Worm (Caenorhabditis elegans) whole organism, L3 larva: ENCODE results near the gene math-28.
A peak's percentile ranks its signal among the peaks of the same experiment; 100 is the strongest.
"Not testable (repeated sequence)": the region's sequence is repeated elsewhere in the genome, so short reads cannot be mapped to it uniquely, and the experiment has no call there.

ENCODE experiments used
- R02D3.7 ChIP-seq: fragments of 150-350 bp; optimal IDR thresholded peaks from 2 replicates; lab custom pipeline; 2014; ENCODE audit warnings: missing biosample characterization, missing genetic modification characterization
- ZK546.5 ChIP-seq: sonication (generic microtip); optimal IDR thresholded peaks from 2 replicates; lab custom pipeline; 2017; ENCODE audit warnings: missing biosample characterization, missing genetic modification characterization
- ceh-16 ChIP-seq: sonication (generic microtip); optimal IDR thresholded peaks from 2 replicates; lab custom pipeline; 2017; ENCODE audit warnings: missing biosample characterization, missing genetic modification characterization
- ceh-28 ChIP-seq: fragments of 150-350 bp; optimal IDR thresholded peaks from 2 replicates; lab custom pipeline; 2014; ENCODE audit warnings: missing biosample characterization, missing genetic modification reagents, missing genetic modification characterization
- ceh-82 ChIP-seq: fragments of 150-350 bp; optimal IDR thresholded peaks from 2 replicates; lab custom pipeline; 2014; ENCODE audit warnings: missing biosample characterization, missing genetic modification characterization
- ceh-9 ChIP-seq: sonication (generic microtip); optimal IDR thresholded peaks from 2 replicates; lab custom pipeline; 2018; ENCODE audit warnings: missing biosample characterization, missing genetic modification characterization
- daf-12 ChIP-seq: fragments of 150-350 bp; optimal IDR thresholded peaks from 2 replicates; lab custom pipeline; 2014; ENCODE audit warnings: missing biosample characterization, missing genetic modification reagents, missing genetic modification characterization
- egl-5 ChIP-seq: fragments of 150-350 bp; optimal IDR thresholded peaks from 2 replicates; lab custom pipeline; 2017; ENCODE audit warnings: missing biosample characterization, missing genetic modification reagents, missing genetic modification characterization, inconsistent platforms
- elt-1 ChIP-seq: fragments of 150-350 bp; optimal IDR thresholded peaks from 2 replicates; lab custom pipeline; 2014; ENCODE audit warnings: missing biosample characterization, missing genetic modification characterization
- elt-2 ChIP-seq: sonication (generic microtip); optimal IDR thresholded peaks from 2 replicates; lab custom pipeline; 2016; ENCODE audit warnings: missing genetic modification reagents, mild to moderate bottlenecking, missing genetic modification characterization, missing compliant biosample characterization
- elt-3 ChIP-seq, 3 experiments: fragments of 150-350 bp in 1 of 3; sonication (generic microtip) in 2 of 3; optimal IDR thresholded peaks; 2 replicates in 2 of 3; 4 replicates in 1 of 3; lab custom pipeline; 2014 to 2017; ENCODE audit warnings: missing biosample characterization in 3 of 3, missing genetic modification characterization in 3 of 3
- fkh-10 ChIP-seq: sonication (generic microtip); optimal IDR thresholded peaks from 2 replicates; lab custom pipeline; 2017; ENCODE audit warnings: missing biosample characterization, missing genetic modification reagents, missing genetic modification characterization
- fos-1 ChIP-seq: fragments of 150-350 bp; optimal IDR thresholded peaks from 2 replicates; lab custom pipeline; 2014; ENCODE audit warnings: missing biosample characterization, missing genetic modification characterization
- hmg-11 ChIP-seq: sonication (generic microtip); optimal IDR thresholded peaks from 2 replicates; lab custom pipeline; 2016; ENCODE audit warnings: missing genetic modification characterization, missing compliant biosample characterization
- jun-1 ChIP-seq: fragments of 150-350 bp; optimal IDR thresholded peaks from 2 replicates; lab custom pipeline; 2014; ENCODE audit warnings: missing biosample characterization, missing genetic modification reagents, missing genetic modification characterization
- lin-15B ChIP-seq: fragments of 150-350 bp; optimal IDR thresholded peaks from 2 replicates; lab custom pipeline; 2014; ENCODE audit warnings: missing biosample characterization, missing genetic modification characterization
- mdl-1 ChIP-seq: fragments of 150-350 bp; optimal IDR thresholded peaks from 2 replicates; lab custom pipeline; 2014; ENCODE audit warnings: missing biosample characterization, missing genetic modification characterization
- mml-1 ChIP-seq: fragments of 150-350 bp; sonication (generic microtip); optimal IDR thresholded peaks from 3 replicates; lab custom pipeline; 2014; ENCODE audit warnings: missing biosample characterization, missing genetic modification characterization
- nhr-11 ChIP-seq: fragments of 150-350 bp; optimal IDR thresholded peaks from 2 replicates; lab custom pipeline; 2014; ENCODE audit warnings: missing biosample characterization, missing genetic modification characterization
- nhr-12 ChIP-seq: fragments of 150-350 bp; optimal IDR thresholded peaks from 2 replicates; lab custom pipeline; 2014; ENCODE audit warnings: missing biosample characterization, missing genetic modification characterization
- nhr-23 ChIP-seq: fragments of 150-350 bp; optimal IDR thresholded peaks from 2 replicates; lab custom pipeline; 2014; ENCODE audit warnings: missing biosample characterization, missing genetic modification reagents, missing genetic modification characterization
- nhr-237 ChIP-seq: fragments of 150-350 bp; optimal IDR thresholded peaks from 2 replicates; lab custom pipeline; 2014; ENCODE audit warnings: missing biosample characterization, missing genetic modification characterization
- nhr-25 ChIP-seq: sonication (generic microtip); optimal IDR thresholded peaks from 2 replicates; lab custom pipeline; 2017; ENCODE audit warnings: missing biosample characterization, missing genetic modification characterization
- nhr-43 ChIP-seq: sonication (generic microtip); optimal IDR thresholded peaks from 2 replicates; lab custom pipeline; 2016; ENCODE audit warnings: mild to moderate bottlenecking, missing genetic modification characterization, missing compliant biosample characterization; ENCODE audit not compliant: poor library complexity, severe bottlenecking
- nhr-67 ChIP-seq: fragments of 150-350 bp; optimal IDR thresholded peaks from 2 replicates; lab custom pipeline; 2014; ENCODE audit warnings: missing biosample characterization, missing genetic modification characterization
- nhr-77 ChIP-seq: fragments of 150-350 bp; optimal IDR thresholded peaks from 2 replicates; lab custom pipeline; 2014; ENCODE audit warnings: missing biosample characterization, missing genetic modification characterization
- pha-4 ChIP-seq: fragments of 150-350 bp; optimal IDR thresholded peaks from 2 replicates; lab custom pipeline; 2014; ENCODE audit warnings: missing biosample characterization, missing genetic modification reagents, missing genetic modification characterization
- pqm-1 ChIP-seq: fragments of 150-350 bp; optimal IDR thresholded peaks from 2 replicates; lab custom pipeline; 2017; ENCODE audit warnings: missing biosample characterization, missing genetic modification characterization, inconsistent platforms
- tbx-2 ChIP-seq: sonication (generic microtip); optimal IDR thresholded peaks from 2 replicates; lab custom pipeline; 2016; ENCODE audit warnings: mild to moderate bottlenecking, missing genetic modification characterization, missing compliant biosample characterization
- unc-39 ChIP-seq: sonication (generic microtip); optimal IDR thresholded peaks from 4 replicates; lab custom pipeline; 2017; ENCODE audit warnings: missing biosample characterization, missing genetic modification characterization
- unc-62 ChIP-seq: fragments of 150-350 bp; sonication (generic microtip); optimal IDR thresholded peaks from 4 replicates; lab custom pipeline; 2014; ENCODE audit warnings: missing biosample characterization, missing genetic modification reagents, missing genetic modification characterization
- zag-1 ChIP-seq: fragments of 150-350 bp; optimal IDR thresholded peaks from 2 replicates; lab custom pipeline; 2014; ENCODE audit warnings: missing biosample characterization, missing genetic modification characterization
- ztf-11 ChIP-seq: fragments of 150-350 bp; optimal IDR thresholded peaks from 2 replicates; lab custom pipeline; 2014; ENCODE audit warnings: missing biosample characterization, missing genetic modification characterization
- ztf-4 ChIP-seq: fragments of 150-350 bp; optimal IDR thresholded peaks from 2 replicates; lab custom pipeline; 2014; ENCODE audit warnings: missing biosample characterization, missing genetic modification characterization

math-28 gene

ce11 chrII:1775234-1775633 is 12.1 kb downstream of the math-28 start, which contains the start of gene F36H5.14:
Gene F36H5.14, plus strand, starts transcription at chrII:1775534.
- not testable (repeated sequence) for TF ChIP-seq lin-15B, ceh-28, pqm-1 (tag; lab: Kevin White, UChicago)

ce11 chrII:1782474-1782873 is 19.3 kb downstream of the math-28 start, which contains the start of gene math-4:
Gene math-4, minus strand, starts transcription at chrII:1782574.
- TF ChIP-seq pha-4 (tag; lab: Kevin White, UChicago) (no peak), mml-1 (tag; lab: Kevin White, UChicago) (no peak), elt-2 (peak; percentile 12), nhr-23 (tag; lab: Kevin White, UChicago) (no peak)

ce11 chrII:1784799-1785198 is 21.6 kb downstream of the math-28 start, which contains the start of gene C08F1.11:
Gene C08F1.11, minus strand, starts transcription at chrII:1784899.
- TF ChIP-seq nhr-43 (tag; lab: Kevin White, UChicago) (no peak), daf-12 (no peak), lin-15B (tag; lab: Kevin White, UChicago) (no peak), nhr-237 (tag; lab: Kevin White, UChicago) (no peak), fos-1 (no peak), nhr-23 (tag; lab: Kevin White, UChicago) (no peak), tbx-2 (tag; lab: Kevin White, UChicago) (no peak), nhr-67 (tag; lab: Kevin White, UChicago) (no peak), elt-3 (tag; optimal IDR thresholded peaks at IDR 0.05; lab: Kevin White, UChicago) (no peak), R02D3.7 (tag; lab: Kevin White, UChicago) (no peak), nhr-12 (tag; lab: Kevin White, UChicago) (no peak), unc-39 (no peak), zag-1 (tag; lab: Kevin White, UChicago) (no peak), nhr-25 (tag; lab: Kevin White, UChicago) (no peak), ceh-9 (tag; lab: Kevin White, UChicago) (no peak), ztf-4 (tag; lab: Kevin White, UChicago) (no peak), elt-1 (tag; lab: Kevin White, UChicago) (no peak), fkh-10 (GFP tag; lab: Kevin White, UChicago) (no peak), nhr-77 (tag; lab: Kevin White, UChicago) (no peak), pha-4 (tag; lab: Kevin White, UChicago) (no peak)

ce11 chrII:1786209-1786608 is 23.0 kb downstream of the math-28 start, which contains the start of gene C08F1.10:
Gene C08F1.10, minus strand, starts transcription at chrII:1786309.
- TF ChIP-seq ZK546.5 = no peak
- TF ChIP-seq mml-1 (tag; lab: Kevin White, UChicago) = no peak
- no peak for TF ChIP-seq nhr-237 (tag; lab: Kevin White, UChicago)
- no peak for TF ChIP-seq ceh-16 (tag; lab: Kevin White, UChicago)
- no peak for TF ChIP-seq ceh-82 (tag; lab: Kevin White, UChicago)
- TF ChIP-seq pqm-1 (tag; lab: Kevin White, UChicago) = no peak
- TF ChIP-seq jun-1 (tag; lab: Kevin White, UChicago) = no peak
- no peak for TF ChIP-seq nhr-11 (tag; lab: Kevin White, UChicago)
- no peak for TF ChIP-seq nhr-67 (tag; lab: Kevin White, UChicago)
- TF ChIP-seq pha-4 (tag; lab: Kevin White, UChicago) = no peak
- no peak for TF ChIP-seq nhr-25 (tag; lab: Kevin White, UChicago)

- no peak for TF ChIP-seq hmg-11 (tag; lab: Kevin White, UChicago)
- TF ChIP-seq fkh-10 (GFP tag; lab: Kevin White, UChicago) = no peak
Observed at ce11 chrII:1787208-1787607, 24.0 kb downstream of the math-28 start.

ce11 chrII:1788087-1788486 is 24.9 kb downstream of the math-28 start, which contains the start of the genes C08F1.6 and fbxb-13:
Gene C08F1.6, minus strand, starts transcription at chrII:1788187.
Gene fbxb-13, plus strand, starts transcription at chrII:1788277.
- TF ChIP-seq ceh-9 (tag; lab: Kevin White, UChicago) (no peak), daf-12 (no peak), elt-3 (tag; optimal IDR thresholded peaks at IDR 0.05; lab: Kevin White, UChicago) (no peak), ceh-16 (tag; lab: Kevin White, UChicago) (no peak), elt-2 (no peak), unc-62 (no peak), ztf-11 (tag; lab: Kevin White, UChicago) (no peak), lin-15B (tag; lab: Kevin White, UChicago) (no peak), nhr-43 (tag; lab: Kevin White, UChicago) (no peak), mdl-1 (tag; lab: Kevin White, UChicago) (no peak), egl-5 (tag; lab: Kevin White, UChicago) (no peak)
